Fruit fly (Drosophila melanogaster) whole organism, wandering third instar larva: Measurements from ENCODE around the gene CG17568.

ENCODE experiments used
- Abd-B ChIP-seq: fragments of >200 bp; optimal IDR thresholded peaks from 2 replicates; lab custom pipeline; 2017; ENCODE audit warnings: missing biosample characterization, missing genetic modification characterization
- CG32264 ChIP-seq: fragments of 200-800 bp; sonication (Bioruptor generic); optimal IDR thresholded peaks from 2 replicates; lab custom pipeline; 2016; ENCODE audit warnings: missing biosample characterization, missing genetic modification characterization
- CG9705 ChIP-seq: fragments of 200-800 bp; sonication (Bioruptor generic); optimal IDR thresholded peaks from 2 replicates; lab custom pipeline; 2018; ENCODE audit warnings: missing biosample characterization, mild to moderate bottlenecking, missing genetic modification characterization
- CrebA ChIP-seq: fragments of 200-800 bp; sonication (Bioruptor generic); optimal IDR thresholded peaks from 2 replicates; lab custom pipeline; 2016; ENCODE audit warnings: missing biosample characterization, mild to moderate bottlenecking, missing genetic modification characterization, borderline replicate concordance
- Dfd ChIP-seq: fragments of >200 bp; optimal IDR thresholded peaks from 2 replicates; lab custom pipeline; 2017; ENCODE audit warnings: missing biosample characterization, missing genetic modification characterization
- Dif ChIP-seq: fragments of 200-275, 200-300 bp; sonication (Bioruptor generic); optimal IDR thresholded peaks from 2 replicates; lab custom pipeline; 2018; ENCODE audit warnings: missing biosample characterization, missing genetic modification characterization; ENCODE audit not compliant: partially characterized antibody
- GATAd ChIP-seq: sonication (Bioruptor generic); optimal IDR thresholded peaks from 2 replicates; lab custom pipeline; 2016; ENCODE audit warnings: missing biosample characterization, missing genetic modification characterization
- HLH106 ChIP-seq: fragments of 200-800 bp; optimal IDR thresholded peaks from 3 replicates; lab custom pipeline; 2019; ENCODE audit warnings: missing biosample characterization, mild to moderate bottlenecking, missing genetic modification characterization, moderate library complexity
- Hnf4 ChIP-seq: fragments of 200-800 bp; sonication (Bioruptor generic); optimal IDR thresholded peaks from 2 replicates; lab custom pipeline; 2016; ENCODE audit warnings: missing biosample characterization, mild to moderate bottlenecking, missing genetic modification characterization
- Hr78 ChIP-seq: fragments of >200 bp; optimal IDR thresholded peaks from 2 replicates; lab custom pipeline; 2017; ENCODE audit warnings: missing biosample characterization, missing genetic modification characterization
- Hr83 ChIP-seq: fragments of 200-300 bp; sonication (Bioruptor generic); optimal IDR thresholded peaks from 2 replicates; lab custom pipeline; 2016; ENCODE audit warnings: missing biosample characterization, mild to moderate bottlenecking, missing genetic modification characterization, moderate library complexity; ENCODE audit not compliant: poor library complexity, severe bottlenecking
- Jra ChIP-seq: sonication (Bioruptor generic); optimal IDR thresholded peaks from 2 replicates; lab custom pipeline; 2016; ENCODE audit warnings: missing biosample characterization, missing genetic modification characterization
- Mio ChIP-seq: sonication (Bioruptor generic); optimal IDR thresholded peaks from 2 replicates; lab custom pipeline; 2016; ENCODE audit warnings: missing biosample characterization, missing genetic modification characterization
- Myc ChIP-seq: fragments of >200 bp; optimal IDR thresholded peaks from 2 replicates; lab custom pipeline; 2017
- N ChIP-seq: fragments of >200 bp; optimal IDR thresholded peaks from 2 replicates; lab custom pipeline; 2018; ENCODE audit warnings: missing biosample characterization, missing external identifiers, missing genetic modification characterization
- OdsH ChIP-seq: fragments of 200-800 bp; sonication (Bioruptor generic); optimal IDR thresholded peaks from 2 replicates; lab custom pipeline; 2016; ENCODE audit warnings: missing biosample characterization, mild to moderate bottlenecking, missing genetic modification characterization
- Rel ChIP-seq, 2 experiments: fragments of 200-800 bp; sonication (Bioruptor generic) in 1 of 2; optimal IDR thresholded peaks; 2 replicates in 1 of 2; 3 replicates in 1 of 2; lab custom pipeline; 2016 to 2019; ENCODE audit warnings: mild to moderate bottlenecking in 2 of 2, missing biosample characterization in 2 of 2, missing genetic modification characterization in 2 of 2, moderate library complexity in 1 of 2
- Sp1 ChIP-seq: fragments of 200-800 bp; sonication (Bioruptor generic); optimal IDR thresholded peaks from 3 replicates; lab custom pipeline; 2019; ENCODE audit warnings: missing biosample characterization, mild to moderate bottlenecking, missing genetic modification characterization, moderate library complexity
- Vsx2 ChIP-seq: fragments of 200-300, 225-300 bp; sonication (Bioruptor generic); optimal IDR thresholded peaks from 2 replicates; lab custom pipeline; 2018; ENCODE audit warnings: missing biosample characterization, missing genetic modification characterization; ENCODE audit not compliant: partially characterized antibody
- br ChIP-seq: fragments of 200-800 bp; sonication (Bioruptor generic); optimal IDR thresholded peaks from 2 replicates; lab custom pipeline; 2016; ENCODE audit warnings: missing biosample characterization, missing genetic modification characterization
- brk ChIP-seq: fragments of 200-800 bp; sonication (Bioruptor generic); optimal IDR thresholded peaks from 2 replicates; lab custom pipeline; 2016; ENCODE audit warnings: missing biosample characterization, mild to moderate bottlenecking, missing genetic modification characterization
- dl ChIP-seq, 2 experiments: fragments of 175-275, 200-275 bp in 1 of 2; fragments of 200-275 bp in 1 of 2; sonication (Bioruptor generic); optimal IDR thresholded peaks; lab custom pipeline; 2018; ENCODE audit warnings: mild to moderate bottlenecking in 2 of 2, missing biosample characterization in 2 of 2, missing genetic modification characterization in 2 of 2, moderate library complexity in 2 of 2; ENCODE audit not compliant: partially characterized antibody in 2 of 2, insufficient read depth in 1 of 2
- dmrt93B ChIP-seq: fragments of 200-800 bp; sonication (Bioruptor generic); optimal IDR thresholded peaks from 2 replicates; lab custom pipeline; 2018; ENCODE audit warnings: missing biosample characterization, mild to moderate bottlenecking, missing genetic modification characterization
- dsf ChIP-seq: sonication (Bioruptor generic); optimal IDR thresholded peaks from 2 replicates; lab custom pipeline; 2016; ENCODE audit warnings: missing biosample characterization, missing genetic modification characterization, borderline replicate concordance
- ey ChIP-seq: fragments of 200-800 bp; sonication (Bioruptor generic); optimal IDR thresholded peaks from 2 replicates; lab custom pipeline; 2016; ENCODE audit warnings: missing biosample characterization, missing genetic modification characterization
- foxo ChIP-seq, 2 experiments: fragments of 200-800 bp; sonication (Bioruptor generic); optimal IDR thresholded peaks; 2 replicates in 1 of 2; 3 replicates in 1 of 2; lab custom pipeline; 2016 to 2017; ENCODE audit warnings: missing biosample characterization in 2 of 2, missing genetic modification characterization in 2 of 2
- fru ChIP-seq: fragments of 200-800 bp; sonication (Bioruptor generic); optimal IDR thresholded peaks from 3 replicates; lab custom pipeline; 2016; ENCODE audit warnings: missing biosample characterization, mild to moderate bottlenecking, missing genetic modification characterization
- h ChIP-seq: fragments of 200-800 bp; sonication (Bioruptor generic); optimal IDR thresholded peaks from 3 replicates; lab custom pipeline; 2016; ENCODE audit warnings: missing biosample characterization, mild to moderate bottlenecking, missing genetic modification characterization
- jim ChIP-seq: fragments of 175-275, 200-325 bp; sonication (Bioruptor generic); optimal IDR thresholded peaks from 2 replicates; lab custom pipeline; 2016; ENCODE audit warnings: missing biosample characterization, mild to moderate bottlenecking, missing genetic modification characterization
- lola ChIP-seq: fragments of >200 bp; optimal IDR thresholded peaks from 2 replicates; lab custom pipeline; 2017; ENCODE audit warnings: missing biosample characterization, missing genetic modification characterization
- pan ChIP-seq: fragments of >200 bp; optimal IDR thresholded peaks from 2 replicates; lab custom pipeline; 2017
- psq ChIP-seq: fragments of 200-800 bp; sonication (Bioruptor generic); optimal IDR thresholded peaks from 3 replicates; lab custom pipeline; 2017; ENCODE audit warnings: missing biosample characterization, mild to moderate bottlenecking, missing genetic modification characterization, moderate library complexity
- rgr ChIP-seq: fragments of 200-800 bp; sonication (Bioruptor generic); optimal IDR thresholded peaks from 3 replicates; lab custom pipeline; 2016; ENCODE audit warnings: missing biosample characterization, mild to moderate bottlenecking, missing genetic modification characterization
- sage ChIP-seq: fragments of 200-800 bp; sonication (Bioruptor generic); optimal IDR thresholded peaks from 2 replicates; lab custom pipeline; 2016; ENCODE audit warnings: missing biosample characterization, mild to moderate bottlenecking, missing genetic modification characterization
- sv ChIP-seq: fragments of 200-800 bp; sonication (Bioruptor generic); optimal IDR thresholded peaks from 3 replicates; lab custom pipeline; 2016; ENCODE audit warnings: missing biosample characterization, missing genetic modification characterization
- tai ChIP-seq: sonication (Bioruptor generic); optimal IDR thresholded peaks from 2 replicates; lab custom pipeline; 2016; ENCODE audit warnings: missing biosample characterization, missing genetic modification characterization
- usp ChIP-seq: fragments of >200 bp; optimal IDR thresholded peaks from 2 replicates; lab custom pipeline; 2017; ENCODE audit warnings: missing biosample characterization, missing genetic modification characterization
- woc ChIP-seq: sonication (Bioruptor generic); optimal IDR thresholded peaks from 2 replicates; lab custom pipeline; 2016; ENCODE audit warnings: missing biosample characterization, mild to moderate bottlenecking, missing genetic modification characterization

CG17568 gene

dm6 chr2L:19181153-19181892, at the start of gene CG17568:
TSS of gene CG17568 (minus strand) at chr2L:19181702.
- TF ChIP-seq woc (GFP tag; lab: Kevin White, UChicago) (peak; percentile 57), sv (GFP tag; lab: Kevin White, UChicago) (no peak), jim (no peak), sage (GFP tag; lab: Kevin White, UChicago) (no peak), GATAd (no peak), Rel (GFP tag; optimal IDR thresholded peaks at IDR 0.05; lab: Kevin White, UChicago) (no peak), Rel (tag; optimal IDR thresholded peaks at IDR 0.05; lab: Kevin White, UChicago) (no peak), Abd-B (no peak), Hr78 (GFP tag; lab: Kevin White, UChicago) (no peak), Hr83 (GFP tag; lab: Kevin White, UChicago) (no peak), brk (GFP tag; lab: Kevin White, UChicago) (no peak), dsf (GFP tag; lab: Kevin White, UChicago) (no peak), foxo (GFP tag; optimal IDR thresholded peaks at IDR 0.05; lab: Kevin White, UChicago) (peak in 1 of 2 experiments; percentile 2), OdsH (GFP tag; lab: Kevin White, UChicago) (no peak), fru (GFP tag; lab: Kevin White, UChicago) (no peak), pan (lab: Kevin White, UChicago) (no peak), Vsx2 (no peak)

- TF ChIP-seq Sp1 (GFP tag; lab: Kevin White, UChicago) (no peak), Hr83 (GFP tag; lab: Kevin White, UChicago) (no peak), CrebA (no peak), ey (GFP tag; lab: Kevin White, UChicago) (peak; percentile 13), Hnf4 (GFP tag; lab: Kevin White, UChicago) (no peak), dmrt93B (GFP tag; lab: Kevin White, UChicago) (no peak), Abd-B (no peak), fru (GFP tag; lab: Kevin White, UChicago) (peak; percentile 15), dl (GFP tag; optimal IDR thresholded peaks at IDR 0.05; lab: Kevin White, UChicago; ENCODE audit: insufficient read depth in 1 of 2, partially characterized antibody in 2 of 2) (no peak), sv (GFP tag; lab: Kevin White, UChicago) (no peak), tai (no peak), N (no peak), br (GFP tag; lab: Kevin White, UChicago) (no peak), Rel (GFP tag; optimal IDR thresholded peaks at IDR 0.05; lab: Kevin White, UChicago) (no peak), Rel (tag; optimal IDR thresholded peaks at IDR 0.05; lab: Kevin White, UChicago) (no peak), CG9705 (GFP tag; lab: Kevin White, UChicago) (no peak), brk (GFP tag; lab: Kevin White, UChicago) (no peak), pan (lab: Kevin White, UChicago) (no peak), Dfd (GFP tag; lab: Kevin White, UChicago) (no peak), sage (GFP tag; lab: Kevin White, UChicago) (no peak), Vsx2 (no peak), OdsH (GFP tag; lab: Kevin White, UChicago) (peak; percentile 23), lola (GFP tag; lab: Kevin White, UChicago) (no peak), GATAd (no peak), h (GFP tag; lab: Kevin White, UChicago) (peak; percentile 32), Dif (GFP tag; lab: Kevin White, UChicago) (no peak), rgr (GFP tag; lab: Kevin White, UChicago) (no peak), Jra (no peak), CG32264 (GFP tag; lab: Kevin White, UChicago) (no peak), dsf (GFP tag; lab: Kevin White, UChicago) (no peak), psq (GFP tag; lab: Kevin White, UChicago) (peak; percentile 16), Mio (GFP tag; lab: Kevin White, UChicago) (no peak), HLH106 (tag; lab: Kevin White, UChicago) (peak; percentile 19), woc (GFP tag; lab: Kevin White, UChicago) (peak; percentile 40), Myc (lab: Kevin White, UChicago) (no peak), foxo (GFP tag; optimal IDR thresholded peaks at IDR 0.05; lab: Kevin White, UChicago) (peak in 1 of 2 experiments; percentile 8), usp (GFP tag; lab: Kevin White, UChicago) (no peak), Hr78 (GFP tag; lab: Kevin White, UChicago) (no peak), jim (no peak)
These were observed 49.0 kb upstream of the CG17568 start for dm6 chr2L:19230518-19230917.
